Worm (Caenorhabditis elegans): ENCODE measurements around the gene F28A12.10.

DNA sequence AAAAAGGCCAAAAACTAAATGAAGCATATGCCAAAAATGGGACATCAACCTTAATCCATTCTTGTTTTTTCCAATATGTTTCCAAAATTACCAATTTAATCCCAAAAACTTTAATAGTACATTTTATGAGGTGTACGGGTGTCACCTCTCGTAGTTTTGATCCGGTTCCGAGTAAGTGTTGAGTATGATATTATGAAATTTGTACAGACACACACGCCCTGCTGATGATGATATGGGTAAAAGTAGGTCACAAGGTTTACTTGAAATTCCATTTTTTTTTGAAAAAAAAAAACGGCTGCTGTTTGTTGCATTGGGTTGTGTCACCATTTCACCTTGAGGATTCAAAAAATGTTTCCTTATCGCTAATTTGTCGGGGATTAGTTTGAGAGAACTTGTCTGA, 20.3 kb upstream of the F28A12.10 start:
- TF ChIP-seq ama-1 (optimal IDR thresholded peaks at IDR 0.05), result no peak
- no peak for TF ChIP-seq nhr-11 (tag; optimal IDR thresholded peaks at IDR 0.05)
- no peak for TF ChIP-seq pha-4 (tag; optimal IDR thresholded peaks at IDR 0.05)
- TF ChIP-seq pag-3 (tag; optimal IDR thresholded peaks at IDR 0.05; ENCODE audit: borderline replicate concordance), result no peak
- TF ChIP-seq rnt-1 (tag; optimal IDR thresholded peaks at IDR 0.05), result no peak
- TF ChIP-seq K02D7.2 (tag; optimal IDR thresholded peaks at IDR 0.05), result no peak
- no peak for TF ChIP-seq sox-2 (GFP tag; IDR thresholded peaks at IDR 0.05)
- no peak for TF ChIP-seq ceh-30 (tag; optimal IDR thresholded peaks at IDR 0.05)
